Fruit fly (Drosophila melanogaster): ENCODE results near the gene CG15387.
A peak's percentile ranks its signal among the peaks of the same experiment; 100 is the strongest.

The CG15387 gene

dm6 chr2L:2179366-2179765 lies 46.7 kb downstream of the CG15387 start (continued):
- peak; percentile 73 for TF ChIP-seq PHDP (tag; optimal IDR thresholded peaks at IDR 0.05)
- TF ChIP-seq Dref (GFP tag; IDR thresholded peaks at IDR 0.05): no peak
- no peak for TF ChIP-seq psq (GFP tag; optimal IDR thresholded peaks at IDR 0.05)
- TF ChIP-seq sisA (GFP tag; IDR thresholded peaks at IDR 0.05): peak; percentile 81
- TF ChIP-seq bab2 (GFP tag; optimal IDR thresholded peaks at IDR 0.05): peak; percentile 80
- no peak for TF ChIP-seq CG7745 (tag; optimal IDR thresholded peaks at IDR 0.05)
- TF ChIP-seq zfh2 (GFP tag; optimal IDR thresholded peaks at IDR 0.05): peak; percentile 83
- TF ChIP-seq onecut (GFP tag; IDR thresholded peaks at IDR 0.05): peak; percentile 30; the same call in 1 of the 2 replicates
- TF ChIP-seq bsh (GFP tag; optimal IDR thresholded peaks at IDR 0.05): peak in 1 of 2 experiments; percentile 57
- no peak; the same call in 1 of the 2 replicates for TF ChIP-seq CG11696 (GFP tag; IDR thresholded peaks at IDR 0.05)
- TF ChIP-seq NC2β (GFP tag; optimal IDR thresholded peaks at IDR 0.05): no peak
- TF ChIP-seq CG8924 (tag; optimal IDR thresholded peaks at IDR 0.05): peak; percentile 73
- no peak for TF ChIP-seq Bdp1 (GFP tag; optimal IDR thresholded peaks at IDR 0.05)
- TF ChIP-seq odd (GFP tag; optimal IDR thresholded peaks at IDR 0.05): no peak
- TF ChIP-seq NFAT (GFP tag; IDR thresholded peaks at IDR 0.05): peak; percentile 34; the same call in 1 of the 2 replicates
- peak; percentile 60 for TF ChIP-seq Bteb2 (GFP tag; optimal IDR thresholded peaks at IDR 0.05)
- TF ChIP-seq lov (optimal IDR thresholded peaks at IDR 0.05): no peak
- no peak for TF ChIP-seq lov (GFP tag; IDR thresholded peaks at IDR 0.05)
- peak; percentile 47 for TF ChIP-seq CG4424 (GFP tag; optimal IDR thresholded peaks at IDR 0.05)
- peak; percentile 59 for TF ChIP-seq tio (GFP tag; optimal IDR thresholded peaks at IDR 0.05)
- peak; percentile 18 for TF ChIP-seq gcm (GFP tag; optimal IDR thresholded peaks at IDR 0.05)
- TF ChIP-seq CG12219 (GFP tag; optimal IDR thresholded peaks at IDR 0.05): peak; percentile 71
- peak; percentile 39 for TF ChIP-seq Jarid2 (GFP tag; optimal IDR thresholded peaks at IDR 0.05)
- TF ChIP-seq CG4707 (GFP tag; optimal IDR thresholded peaks at IDR 0.05): peak; percentile 7
- no peak for TF ChIP-seq CG4617 (GFP tag; optimal IDR thresholded peaks at IDR 0.05; ENCODE audit: borderline replicate concordance)
- TF ChIP-seq CG33213 (GFP tag; optimal IDR thresholded peaks at IDR 0.05): peak; percentile 24
- peak; percentile 63 for TF ChIP-seq CG8388 (GFP tag; optimal IDR thresholded peaks at IDR 0.05)
- TF ChIP-seq Meics (GFP tag; optimal IDR thresholded peaks at IDR 0.05): peak; percentile 80
- no peak for TF ChIP-seq Dip2 (GFP tag; IDR thresholded peaks at IDR 0.05)
- peak; percentile 60 for TF ChIP-seq Hand (GFP tag; optimal IDR thresholded peaks at IDR 0.05)
- TF ChIP-seq CG6689 (GFP tag; IDR thresholded peaks at IDR 0.05): peak; percentile 58
- TF ChIP-seq HLHmδ (GFP tag; optimal IDR thresholded peaks at IDR 0.05): no peak
- TF ChIP-seq al (GFP tag; IDR thresholded peaks at IDR 0.05): peak; percentile 88
- TF ChIP-seq CG8478 (optimal IDR thresholded peaks at IDR 0.05): no peak
- peak; percentile 76 for TF ChIP-seq Atf6 (GFP tag; IDR thresholded peaks at IDR 0.05)
- peak; percentile 85 for TF ChIP-seq GATAe (GFP tag; conservative IDR thresholded peaks at IDR 0.05)
- TF ChIP-seq Tbp (GFP tag; optimal IDR thresholded peaks at IDR 0.05): no peak
- TF ChIP-seq ewg (GFP tag; optimal IDR thresholded peaks at IDR 0.05): peak; percentile 57
- TF ChIP-seq slp2 (GFP tag; optimal IDR thresholded peaks at IDR 0.05): peak; percentile 75
- TF ChIP-seq CG9727 (GFP tag; optimal IDR thresholded peaks at IDR 0.05): peak; percentile 25
- peak; percentile 63 for TF ChIP-seq Aef1 (GFP tag; IDR thresholded peaks at IDR 0.05)
- TF ChIP-seq ci (GFP tag; IDR thresholded peaks at IDR 0.05): peak; percentile 64; the same call in 2 of the 3 replicates
- TF ChIP-seq tup (GFP tag; optimal IDR thresholded peaks at IDR 0.05): peak; percentile 52
- no peak for TF ChIP-seq pita (GFP tag; optimal IDR thresholded peaks at IDR 0.05)
- peak; percentile 58 for TF ChIP-seq Hr3 (GFP tag; optimal IDR thresholded peaks at IDR 0.05)
- TF ChIP-seq Deaf1 (tag; optimal IDR thresholded peaks at IDR 0.05): peak; percentile 16
- TF ChIP-seq CG10462 (GFP tag; optimal IDR thresholded peaks at IDR 0.05): peak; percentile 2
- TF ChIP-seq Dbx (GFP tag; IDR thresholded peaks at IDR 0.05): peak; percentile 73; the same call in 2 of the 3 replicates
- TF ChIP-seq CG31365 (tag; optimal IDR thresholded peaks at IDR 0.05): peak; percentile 45
- no peak for TF ChIP-seq Gsc (GFP tag; IDR thresholded peaks at IDR 0.05)
- TF ChIP-seq ken (GFP tag; IDR thresholded peaks at IDR 0.05): peak; percentile 69
- peak; percentile 55 for TF ChIP-seq oc (tag; optimal IDR thresholded peaks at IDR 0.05)

All from whole organism, embryonic.